Worm (Caenorhabditis elegans) whole organism, L3 larva: Measurements from ENCODE around the gene aakg-2.

Source experiments
- ZK546.5 ChIP-seq: sonication (generic microtip); optimal IDR thresholded peaks from 2 replicates; lab custom pipeline; 2017; ENCODE audit warnings: missing biosample characterization, missing genetic modification characterization
- ceh-82 ChIP-seq: fragments of 150-350 bp; optimal IDR thresholded peaks from 2 replicates; lab custom pipeline; 2014; ENCODE audit warnings: missing biosample characterization, missing genetic modification characterization
- egl-27 ChIP-seq: sonication (generic microtip); optimal IDR thresholded peaks from 4 replicates; lab custom pipeline; 2017; ENCODE audit warnings: missing biosample characterization, missing genetic modification reagents, missing genetic modification characterization
- elt-1 ChIP-seq: fragments of 150-350 bp; optimal IDR thresholded peaks from 2 replicates; lab custom pipeline; 2014; ENCODE audit warnings: missing biosample characterization, missing genetic modification characterization
- fos-1 ChIP-seq: fragments of 150-350 bp; optimal IDR thresholded peaks from 2 replicates; lab custom pipeline; 2014; ENCODE audit warnings: missing biosample characterization, missing genetic modification characterization
- jun-1 ChIP-seq: fragments of 150-350 bp; optimal IDR thresholded peaks from 2 replicates; lab custom pipeline; 2014; ENCODE audit warnings: missing biosample characterization, missing genetic modification reagents, missing genetic modification characterization
- nhr-11 ChIP-seq: fragments of 150-350 bp; optimal IDR thresholded peaks from 2 replicates; lab custom pipeline; 2014; ENCODE audit warnings: missing biosample characterization, missing genetic modification characterization
- nhr-12 ChIP-seq: fragments of 150-350 bp; optimal IDR thresholded peaks from 2 replicates; lab custom pipeline; 2014; ENCODE audit warnings: missing biosample characterization, missing genetic modification characterization
- nhr-23 ChIP-seq: fragments of 150-350 bp; optimal IDR thresholded peaks from 2 replicates; lab custom pipeline; 2014; ENCODE audit warnings: missing biosample characterization, missing genetic modification reagents, missing genetic modification characterization
- nhr-25 ChIP-seq: sonication (generic microtip); optimal IDR thresholded peaks from 2 replicates; lab custom pipeline; 2017; ENCODE audit warnings: missing biosample characterization, missing genetic modification characterization
- tbx-2 ChIP-seq: sonication (generic microtip); optimal IDR thresholded peaks from 2 replicates; lab custom pipeline; 2016; ENCODE audit warnings: mild to moderate bottlenecking, missing genetic modification characterization, missing compliant biosample characterization
- unc-39 ChIP-seq: sonication (generic microtip); optimal IDR thresholded peaks from 4 replicates; lab custom pipeline; 2017; ENCODE audit warnings: missing biosample characterization, missing genetic modification characterization
- zag-1 ChIP-seq: fragments of 150-350 bp; optimal IDR thresholded peaks from 2 replicates; lab custom pipeline; 2014; ENCODE audit warnings: missing biosample characterization, missing genetic modification characterization

- TF ChIP-seq ZK546.5 (tag; lab: Kevin White, UChicago) (no peak), jun-1 (tag; lab: Kevin White, UChicago) (no peak), nhr-11 (tag; lab: Kevin White, UChicago) (no peak), nhr-23 (tag; lab: Kevin White, UChicago) (no peak), egl-27 (tag; lab: Kevin White, UChicago) (no peak), unc-39 (tag; lab: Kevin White, UChicago) (no peak), zag-1 (no peak), tbx-2 (no peak), ceh-82 (tag; lab: Kevin White, UChicago) (no peak), nhr-25 (no peak), nhr-12 (tag; lab: Kevin White, UChicago) (no peak), elt-1 (no peak), fos-1 (tag; lab: Kevin White, UChicago) (no peak)
These were observed 50.6 kb downstream of the aakg-2 start for ce11 chrX:16818271-16818670.
